Fruit fly (Drosophila melanogaster): ENCODE measurements around the gene CG10561.

The CG10561 gene

DNA sequence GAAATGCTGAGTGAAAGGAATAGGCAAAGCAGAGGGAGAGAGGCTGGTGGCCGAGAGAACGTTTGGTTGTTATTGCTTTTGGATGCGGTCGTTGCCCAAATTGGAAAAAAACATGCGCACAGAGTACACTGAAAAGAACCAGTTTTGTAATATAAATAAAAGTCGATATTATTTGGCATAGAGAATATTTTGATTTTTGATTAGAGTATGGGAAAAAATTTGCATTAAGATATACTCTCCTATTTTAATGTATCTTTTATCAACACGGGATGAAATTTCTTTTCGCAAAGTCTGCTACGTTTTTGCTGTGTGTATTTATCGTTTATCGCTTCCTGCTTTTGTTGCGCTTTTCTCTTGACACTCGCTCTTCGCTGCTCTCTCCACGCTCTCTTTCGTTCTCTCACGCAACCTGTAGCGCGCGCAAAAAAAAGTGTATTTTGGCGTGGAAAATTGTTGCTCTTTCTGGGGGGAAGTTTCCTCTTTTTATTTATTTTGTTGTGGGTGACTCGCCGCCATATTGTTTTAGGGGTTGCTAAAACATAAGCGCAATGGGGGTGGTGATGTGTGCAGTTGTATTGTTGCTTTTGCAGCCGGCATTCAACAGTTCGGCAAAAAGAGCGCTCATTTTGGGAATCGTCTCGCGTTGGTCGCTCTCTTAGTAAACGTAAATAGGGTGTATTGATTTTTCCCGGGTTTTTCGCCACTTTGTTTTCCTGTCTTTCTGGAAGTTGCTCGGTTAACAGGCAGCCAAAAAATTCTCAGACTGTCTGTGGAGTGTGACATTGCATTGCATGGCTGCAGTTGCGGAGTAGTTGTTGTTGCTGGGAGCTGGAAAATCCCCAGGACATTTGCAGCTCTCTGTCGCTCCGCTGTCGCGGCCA lies 51.0 kb downstream of the CG10561 start (continued):
- TF ChIP-seq mam (GFP tag; optimal IDR thresholded peaks at IDR 0.05) (peak; percentile 97), lab (GFP tag; optimal IDR thresholded peaks at IDR 0.05) (peak; percentile 99), nerfin-2 (GFP tag; IDR thresholded peaks at IDR 0.05; ENCODE audit: partially characterized antibody) (no peak), CG3163 (GFP tag; optimal IDR thresholded peaks at IDR 0.05) (peak; percentile 81), Six4 (GFP tag; optimal IDR thresholded peaks at IDR 0.05) (peak; percentile 97), CG2199 (GFP tag; IDR thresholded peaks at IDR 0.05) (peak; percentile 97), kni (GFP tag; optimal IDR thresholded peaks at IDR 0.05) (peak; percentile 73), Atf6 (GFP tag; IDR thresholded peaks at IDR 0.05) (peak; percentile 97), CG17361 (GFP tag; IDR thresholded peaks at IDR 0.05) (peak; percentile 97), CG34422 (GFP tag; IDR thresholded peaks at IDR 0.05) (peak; percentile 99), CG9932 (GFP tag; IDR thresholded peaks at IDR 0.05) (peak; percentile 94), CG15269 (tag; optimal IDR thresholded peaks at IDR 0.05) (peak; percentile 95), tio (GFP tag; optimal IDR thresholded peaks at IDR 0.05) (peak; percentile 94), abd-A (tag; optimal IDR thresholded peaks at IDR 0.05) (peak; percentile 97), ase (GFP tag; IDR thresholded peaks at IDR 0.05) (peak; percentile 97), CG13287 (GFP tag; IDR thresholded peaks at IDR 0.05; ENCODE audit: partially characterized antibody) (peak; percentile 7; the same call in 1 of the 2 replicates), B-H2 (GFP tag; optimal IDR thresholded peaks at IDR 0.05) (peak; percentile 84), CG42726 (GFP tag; IDR thresholded peaks at IDR 0.05; ENCODE audit: partially characterized antibody) (0 out of 2 replicates have a peak, but pooled peaks have one; percentile 15), CG4328 (GFP tag; optimal IDR thresholded peaks at IDR 0.05) (peak; percentile 92), Gsc (GFP tag; IDR thresholded peaks at IDR 0.05) (no peak), CG30020 (tag; optimal IDR thresholded peaks at IDR 0.05) (peak; percentile 79), HLH54F (GFP tag; optimal IDR thresholded peaks at IDR 0.05) (peak; percentile 82), Elba2 (GFP tag; optimal IDR thresholded peaks at IDR 0.05) (peak; percentile 54), ken (GFP tag; IDR thresholded peaks at IDR 0.05) (peak; percentile 95), CG7745 (tag; optimal IDR thresholded peaks at IDR 0.05) (peak; percentile 76), dysf (GFP tag; IDR thresholded peaks at IDR 0.05) (peak; percentile 98), fd96Cb (tag; optimal IDR thresholded peaks at IDR 0.05) (peak; percentile 97), Lhr (GFP tag; optimal IDR thresholded peaks at IDR 0.05) (peak; percentile 85), CG17829 (tag; optimal IDR thresholded peaks at IDR 0.05) (peak; percentile 98), psq (GFP tag; optimal IDR thresholded peaks at IDR 0.05) (peak; percentile 86), CG8388 (GFP tag; optimal IDR thresholded peaks at IDR 0.05) (peak; percentile 98), oc (tag; optimal IDR thresholded peaks at IDR 0.05) (peak; percentile 98), CG13424 (tag; optimal IDR thresholded peaks at IDR 0.05) (peak; percentile 97)

DNA sequence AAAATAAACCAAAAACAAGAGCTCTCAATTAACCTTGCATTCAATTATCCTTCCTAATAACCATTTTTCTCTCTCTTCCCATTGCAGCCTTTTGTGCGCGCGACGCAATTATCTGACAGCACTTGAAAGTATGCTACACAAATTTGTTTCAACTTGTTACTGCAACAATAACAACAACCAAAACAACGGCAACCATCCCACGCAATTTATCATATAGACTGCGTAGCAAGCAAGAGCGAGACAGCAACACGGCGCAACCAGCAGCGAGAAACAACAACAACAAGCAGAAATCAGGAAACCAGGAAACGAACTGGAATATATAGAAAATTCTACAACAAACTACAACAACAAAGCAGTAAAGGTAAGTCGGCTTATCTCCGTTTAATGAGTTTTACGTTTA lies 51.8 kb downstream of the CG10561 start:
- TF ChIP-seq knrl (GFP tag; IDR thresholded peaks at IDR 0.05; ENCODE audit: partially characterized antibody) (no peak), Aef1 (GFP tag; IDR thresholded peaks at IDR 0.05) (peak; percentile 61; the same call in 2 of the 3 replicates), CG4282 (GFP tag; optimal IDR thresholded peaks at IDR 0.05) (no peak), pfk (GFP tag; optimal IDR thresholded peaks at IDR 0.05) (no peak), CG12155 (GFP tag; optimal IDR thresholded peaks at IDR 0.05) (no peak), CG12104 (GFP tag; optimal IDR thresholded peaks at IDR 0.05) (no peak), Scr (GFP tag; IDR thresholded peaks at IDR 0.05; ENCODE audit: partially characterized antibody) (0 out of 2 replicates have a peak, but pooled peaks have one; percentile 19), ssp (GFP tag; IDR thresholded peaks at IDR 0.05) (no peak), lmd (GFP tag; IDR thresholded peaks at IDR 0.05) (no peak), aop (GFP tag; IDR thresholded peaks at IDR 0.05) (no peak), rib (GFP tag; IDR thresholded peaks at IDR 0.05) (no peak), MTF-1 (GFP tag; optimal IDR thresholded peaks at IDR 0.05; ENCODE audit: borderline replicate concordance) (no peak), peb (GFP tag; IDR thresholded peaks at IDR 0.05) (no peak), PHDP (tag; optimal IDR thresholded peaks at IDR 0.05) (no peak), sens (GFP tag) (peak; percentile 78), CG1602 (GFP tag; optimal IDR thresholded peaks at IDR 0.05) (no peak), mirr (GFP tag; optimal IDR thresholded peaks at IDR 0.05) (no peak)

All from whole organism, embryonic.